Worm (Caenorhabditis elegans): Measurements from ENCODE around the gene jmjd-2.

jmjd-2 gene

ce11 chrII:14250147-14250965 is 7.0 kb upstream of the jmjd-2 start, which contains the start of gene hmg-1.1:
Gene hmg-1.1, plus strand, starts transcription at chrII:14250695.
- TF ChIP-seq madf-10 (tag; optimal IDR thresholded peaks at IDR 0.05) (peak; percentile 67), rpc-1 (optimal IDR thresholded peaks at IDR 0.05) (no peak), rpc-1 (tag; optimal IDR thresholded peaks at IDR 0.05) (no peak), attf-3 (GFP tag; conservative IDR thresholded peaks at IDR 0.05) (no peak), attf-6 (GFP tag; IDR thresholded peaks at IDR 0.05) (no peak), ztf-26 (tag; optimal IDR thresholded peaks at IDR 0.05) (no peak), ceh-79 (tag; optimal IDR thresholded peaks at IDR 0.05) (no peak), nfya-2 (GFP tag; IDR thresholded peaks at IDR 0.05) (no peak), pbrm-1 (GFP tag; IDR thresholded peaks at IDR 0.05) (peak; percentile 14; the same call in 1 of the 2 replicates), lin-35 (GFP tag; optimal IDR thresholded peaks at IDR 0.05) (peak in 1 of 3 experiments; percentile 75), F23B12.7 (tag; optimal IDR thresholded peaks at IDR 0.05; ENCODE audit: insufficient read depth) (no peak), bed-1 (GFP tag; IDR thresholded peaks at IDR 0.05) (no peak), tlf-1 (GFP tag; optimal IDR thresholded peaks at IDR 0.05) (peak; percentile 17), K12H6.12 (tag; optimal IDR thresholded peaks at IDR 0.05) (peak; percentile 86), cebp-2 (GFP tag; IDR thresholded peaks at IDR 0.05) (peak; percentile 83; the same call in 1 of the 2 replicates), madf-3 (GFP tag; IDR thresholded peaks at IDR 0.05) (0 out of 2 replicates have a peak, but pooled peaks have one; percentile 52), ztf-18 (tag; optimal IDR thresholded peaks at IDR 0.05) (peak; percentile 82), attf-5 (GFP tag; optimal IDR thresholded peaks at IDR 0.05) (peak; percentile 81), B0261.1 (tag; optimal IDR thresholded peaks at IDR 0.05) (no peak), Y67H2A.10 (GFP tag; conservative IDR thresholded peaks at IDR 0.05) (no peak), xnd-1 (tag; optimal IDR thresholded peaks at IDR 0.05) (no peak), ama-1 (optimal IDR thresholded peaks at IDR 0.05) (no peak), ama-1 (GFP tag; optimal IDR thresholded peaks at IDR 0.05) (no peak), athp-1 (tag; optimal IDR thresholded peaks at IDR 0.05) (peak; percentile 8), madf-8 (GFP tag; conservative IDR thresholded peaks at IDR 0.05) (no peak), ceh-100 (GFP tag; IDR thresholded peaks at IDR 0.05) (peak; percentile 9; the same call in 1 of the 2 replicates), snpc-1.3 (tag; optimal IDR thresholded peaks at IDR 0.05; ENCODE audit: insufficient read depth) (no peak), hsf-1 (GFP tag; IDR thresholded peaks at IDR 0.05) (0 out of 2 replicates have a peak, but pooled peaks have one; percentile 7), nhr-80 (tag; optimal IDR thresholded peaks at IDR 0.05) (peak; percentile 93), F10E7.11 (tag; optimal IDR thresholded peaks at IDR 0.05) (no peak), B0035.1 (tag; optimal IDR thresholded peaks at IDR 0.05) (no peak), C17E4.6 (GFP tag; IDR thresholded peaks at IDR 0.05) (peak; percentile 13; the same call in 1 of the 2 replicates), chd-7 (tag; optimal IDR thresholded peaks at IDR 0.05) (peak; percentile 70), lir-1 (GFP tag; conservative IDR thresholded peaks at IDR 0.05) (no peak; the same call in 1 of the 2 replicates), bed-2 (GFP tag; IDR thresholded peaks at IDR 0.05) (no peak), lin-54 (GFP tag; optimal IDR thresholded peaks at IDR 0.05) (peak; percentile 75), dpff-1 (tag; optimal IDR thresholded peaks at IDR 0.05) (no peak), egl-18 (GFP tag; IDR thresholded peaks at IDR 0.05) (no peak), sea-2 (GFP tag; IDR thresholded peaks at IDR 0.05) (no peak), lag-1 (GFP tag; IDR thresholded peaks at IDR 0.05) (0 out of 2 replicates have a peak, but pooled peaks have one; percentile 36), pha-4 (tag; optimal IDR thresholded peaks at IDR 0.05) (no peak), F55B11.4 (tag; optimal IDR thresholded peaks at IDR 0.05; ENCODE audit: borderline replicate concordance, insufficient read depth) (no peak), ceh-40 (GFP tag; IDR thresholded peaks at IDR 0.05) (0 out of 2 replicates have a peak, but pooled peaks have one; percentile 49), C06A6.2 (GFP tag; conservative IDR thresholded peaks at IDR 0.05) (peak; percentile 23; the same call in 1 of the 2 replicates), Y56A3A.18 (GFP tag; IDR thresholded peaks at IDR 0.05) (no peak), nhr-90 (tag; optimal IDR thresholded peaks at IDR 0.05) (peak; percentile 52), repo-1 (tag; optimal IDR thresholded peaks at IDR 0.05) (peak; percentile 17), dox-1 (GFP tag; IDR thresholded peaks at IDR 0.05) (peak; percentile 88)

Measured in whole organism, young adult.